Fruit fly (Drosophila melanogaster) whole organism, embryonic: ENCODE data around the gene CG3368.

Experiments
- B-H2 ChIP-seq: fragments of 200-800 bp; sonication (Bioruptor generic); optimal IDR thresholded peaks from 2 replicates; lab custom pipeline; 2018; ENCODE audit warnings: missing biosample characterization, mild to moderate bottlenecking, missing genetic modification characterization
- Bgb ChIP-seq: fragments of 200-800 bp; sonication (Bioruptor generic); IDR thresholded peaks from 2 replicates; pipeline ENCODE4 v1.3.6; 2022; ENCODE audit warnings: missing biosample characterization, missing genetic modification characterization; ENCODE audit not compliant: partially characterized antibody
- Bteb2 ChIP-seq: fragments of 200-800 bp; sonication (Bioruptor generic); optimal IDR thresholded peaks from 2 replicates; lab custom pipeline; 2016; ENCODE audit warnings: missing biosample characterization, missing genetic modification characterization
- CG10462 ChIP-seq: fragments of 200-800 bp; sonication (Bioruptor generic); optimal IDR thresholded peaks from 2 replicates; lab custom pipeline; 2016; ENCODE audit warnings: missing biosample characterization, missing genetic modification characterization
- CG11247 ChIP-seq: fragments of 200-800 bp; sonication (Bioruptor generic); IDR thresholded peaks from 2 replicates; pipeline ENCODE4 v1.3.6; 2022; ENCODE audit warnings: missing biosample characterization, missing genetic modification characterization
- CG13123 ChIP-seq: fragments of 200-800 bp; sonication (Bioruptor generic); optimal IDR thresholded peaks from 2 replicates; lab custom pipeline; 2016; ENCODE audit warnings: missing biosample characterization, missing genetic modification characterization
- CG14710 ChIP-seq: fragments of 200-800 bp; sonication (Bioruptor generic); optimal IDR thresholded peaks from 3 replicates; lab custom pipeline; 2019; ENCODE audit warnings: missing biosample characterization, mild to moderate bottlenecking, missing genetic modification characterization, moderate library complexity
- CG14860 ChIP-seq: fragments of 200-800 bp; sonication (Bioruptor generic); IDR thresholded peaks from 3 replicates; pipeline ENCODE4 v1.3.6; 2022; ENCODE audit warnings: missing biosample characterization, missing genetic modification characterization; ENCODE audit not compliant: partially characterized antibody
- CG17328 ChIP-seq: fragments of 200-800 bp; sonication (Bioruptor generic); IDR thresholded peaks from 2 replicates; pipeline ENCODE4 v1.3.6; 2022; ENCODE audit warnings: missing biosample characterization, missing genetic modification characterization
- CG17361 ChIP-seq: fragments of 200-800 bp; sonication (Bioruptor generic); IDR thresholded peaks from 3 replicates; pipeline ENCODE4 v1.3.6; 2022; ENCODE audit warnings: missing biosample characterization, missing genetic modification characterization
- CG1792 ChIP-seq: fragments of 200-800 bp; sonication (Bioruptor generic); optimal IDR thresholded peaks from 2 replicates; lab custom pipeline; 2016; ENCODE audit warnings: missing biosample characterization, missing genetic modification characterization
- CG1832 ChIP-seq: fragments of 200-800 bp; sonication (Bioruptor generic); optimal IDR thresholded peaks from 2 replicates; lab custom pipeline; 2017; ENCODE audit warnings: missing biosample characterization, mild to moderate bottlenecking, missing genetic modification characterization, inconsistent platforms
- CG4282 ChIP-seq: fragments of 200-800 bp; sonication (Bioruptor generic); optimal IDR thresholded peaks from 2 replicates; lab custom pipeline; 2016; ENCODE audit warnings: missing biosample characterization, missing genetic modification characterization
- CG4360 ChIP-seq: fragments of 200-800 bp; sonication (Bioruptor generic); IDR thresholded peaks from 2 replicates; pipeline ENCODE4 v1.3.6; 2022; ENCODE audit warnings: missing biosample characterization, missing genetic modification characterization
- CG4404 ChIP-seq: fragments of 200-800 bp; sonication (Bioruptor generic); IDR thresholded peaks from 2 replicates; pipeline ENCODE4 v1.3.6; 2022; ENCODE audit warnings: missing biosample characterization, missing genetic modification characterization
- CG4854 ChIP-seq: fragments of 200-800 bp; sonication (Bioruptor generic); optimal IDR thresholded peaks from 2 replicates; lab custom pipeline; 2016; ENCODE audit warnings: missing biosample characterization, missing genetic modification characterization, inconsistent platforms
- CG8478 ChIP-seq: fragments of >200 bp; optimal IDR thresholded peaks from 2 replicates; lab custom pipeline; 2018
- CG8765 ChIP-seq: fragments of 200-800 bp; sonication (Bioruptor generic); IDR thresholded peaks from 2 replicates; pipeline ENCODE4 v1.3.6; 2022; ENCODE audit warnings: missing biosample characterization, missing genetic modification characterization
- CG9797 ChIP-seq: fragments of 200-800 bp; sonication (Bioruptor generic); optimal IDR thresholded peaks from 3 replicates; lab custom pipeline; 2018; ENCODE audit warnings: missing biosample characterization, mild to moderate bottlenecking, missing genetic modification characterization
- Deaf1 ChIP-seq: fragments of 200-800 bp; optimal IDR thresholded peaks from 3 replicates; lab custom pipeline; 2019; ENCODE audit warnings: missing biosample characterization, mild to moderate bottlenecking, missing genetic modification characterization, moderate library complexity
- E2f1 ChIP-seq: fragments of 200-800 bp; sonication (Bioruptor generic); IDR thresholded peaks from 2 replicates; pipeline ENCODE4 v1.3.6; 2022; ENCODE audit warnings: missing biosample characterization, missing genetic modification characterization
- ERR ChIP-seq: fragments of 200-800 bp; sonication (Bioruptor generic); optimal IDR thresholded peaks from 2 replicates; lab custom pipeline; 2016; ENCODE audit warnings: missing biosample characterization, missing genetic modification characterization
- Ets65A ChIP-seq: fragments of 200-800 bp; sonication (Bioruptor generic); peaks from one replicate; lab custom pipeline; 2016; ENCODE audit warnings: missing biosample characterization, missing genetic modification characterization
- GATAe ChIP-seq: fragments of 200-800 bp; sonication (Bioruptor generic); conservative IDR thresholded peaks from 2 replicates; pipeline ENCODE4 v1.3.6; 2022; ENCODE audit warnings: missing biosample characterization, missing genetic modification characterization
- HHEX ChIP-seq: fragments of 200-800 bp; sonication (Bioruptor generic); optimal IDR thresholded peaks from 3 replicates; lab custom pipeline; 2017; ENCODE audit warnings: missing biosample characterization, mild to moderate bottlenecking, missing genetic modification characterization, missing genetic modification reagents
- Med ChIP-seq: fragments of 200-800 bp; sonication (Bioruptor generic); peaks from one replicate; lab custom pipeline; 2016; ENCODE audit warnings: missing biosample characterization, missing genetic modification characterization, mild to moderate bottlenecking, inconsistent platforms, moderate library complexity
- Scr ChIP-seq: fragments of 200-800 bp; sonication (Bioruptor generic); IDR thresholded peaks from 2 replicates; pipeline ENCODE4 v1.3.6; 2022; ENCODE audit warnings: missing biosample characterization, missing genetic modification characterization; ENCODE audit not compliant: partially characterized antibody
- bbx ChIP-seq: fragments of 200-800 bp; sonication (Bioruptor generic); IDR thresholded peaks from 2 replicates; pipeline ENCODE4 v1.3.6; 2022; ENCODE audit warnings: missing biosample characterization, missing genetic modification characterization; ENCODE audit not compliant: partially characterized antibody
- caup ChIP-seq: fragments of 200-800 bp; sonication (Bioruptor generic); optimal IDR thresholded peaks from 3 replicates; lab custom pipeline; 2017; ENCODE audit warnings: missing biosample characterization, mild to moderate bottlenecking, missing genetic modification characterization, moderate library complexity; ENCODE audit not compliant: severe bottlenecking
- croc ChIP-seq: fragments of 200-800 bp; sonication (Bioruptor generic); conservative IDR thresholded peaks from 3 replicates; pipeline ENCODE4 v1.3.6; 2022; ENCODE audit warnings: missing biosample characterization, missing genetic modification characterization
- crol ChIP-seq: fragments of 200-800 bp; sonication (Bioruptor generic); IDR thresholded peaks from 2 replicates; pipeline ENCODE4 v1.3.6; 2022; ENCODE audit warnings: missing biosample characterization, missing genetic modification characterization
- ewg ChIP-seq: fragments of 200-800 bp; sonication (Bioruptor generic); optimal IDR thresholded peaks from 3 replicates; lab custom pipeline; 2017; ENCODE audit warnings: mild to moderate bottlenecking, missing biosample characterization, missing genetic modification reagents, missing genetic modification characterization
- fd102C ChIP-seq: fragments of 200-800 bp; sonication (Bioruptor generic); optimal IDR thresholded peaks from 2 replicates; lab custom pipeline; 2018; ENCODE audit warnings: missing biosample characterization, mild to moderate bottlenecking, missing genetic modification characterization, moderate library complexity
- hbn ChIP-seq: fragments of 200-800 bp; sonication (Bioruptor generic); IDR thresholded peaks from 2 replicates; pipeline ENCODE4 v1.3.6; 2022; ENCODE audit warnings: missing biosample characterization, missing genetic modification characterization; ENCODE audit not compliant: partially characterized antibody
- jing ChIP-seq: fragments of 200-800 bp; sonication (Bioruptor generic); optimal IDR thresholded peaks from 2 replicates; lab custom pipeline; 2018; ENCODE audit warnings: missing biosample characterization, mild to moderate bottlenecking, missing genetic modification characterization
- mam ChIP-seq: fragments of 200-800 bp; sonication (Bioruptor generic); optimal IDR thresholded peaks from 3 replicates; lab custom pipeline; 2016; ENCODE audit warnings: missing biosample characterization, missing genetic modification characterization
- mirr ChIP-seq: fragments of 200-800 bp; sonication (Bioruptor generic); optimal IDR thresholded peaks from 3 replicates; lab custom pipeline; 2018; ENCODE audit warnings: missing biosample characterization, mild to moderate bottlenecking, missing genetic modification characterization
- pho ChIP-seq: fragments of 200-800 bp; sonication (Bioruptor generic); optimal IDR thresholded peaks from 2 replicates; lab custom pipeline; 2016; ENCODE audit warnings: missing biosample characterization, missing genetic modification characterization
- schlank ChIP-seq: fragments of 200-800 bp; sonication (Bioruptor generic); optimal IDR thresholded peaks from 2 replicates; lab custom pipeline; 2018; ENCODE audit warnings: missing biosample characterization, mild to moderate bottlenecking, missing genetic modification characterization
- scrt ChIP-seq: fragments of 200-800 bp; sonication (Bioruptor generic); optimal IDR thresholded peaks from 2 replicates; lab custom pipeline; 2018; ENCODE audit warnings: missing biosample characterization, mild to moderate bottlenecking, missing genetic modification characterization, moderate library complexity
- sug ChIP-seq: fragments of 200-800 bp; optimal IDR thresholded peaks from 2 replicates; lab custom pipeline; 2019; ENCODE audit warnings: missing biosample characterization, mild to moderate bottlenecking, missing genetic modification characterization, moderate library complexity
- toy ChIP-seq: fragments of 200-800 bp; sonication (Bioruptor generic); IDR thresholded peaks from 2 replicates; pipeline ENCODE4 v1.3.6; 2022; ENCODE audit warnings: missing biosample characterization, missing genetic modification characterization
- trh ChIP-seq: fragments of 200-800 bp; sonication (Bioruptor generic); optimal IDR thresholded peaks from 2 replicates; lab custom pipeline; 2016; ENCODE audit warnings: missing biosample characterization, missing genetic modification characterization
- unpg ChIP-seq: fragments of 200-800 bp; sonication (Bioruptor generic); optimal IDR thresholded peaks from 3 replicates; lab custom pipeline; 2018; ENCODE audit warnings: missing biosample characterization, mild to moderate bottlenecking, missing genetic modification characterization, moderate library complexity
- zfh1 ChIP-seq: fragments of 200-800 bp; sonication (Bioruptor generic); IDR thresholded peaks from 3 replicates; pipeline ENCODE4 v1.3.6; 2022; ENCODE audit warnings: missing biosample characterization, missing genetic modification characterization

Gene CG3368

DNA sequence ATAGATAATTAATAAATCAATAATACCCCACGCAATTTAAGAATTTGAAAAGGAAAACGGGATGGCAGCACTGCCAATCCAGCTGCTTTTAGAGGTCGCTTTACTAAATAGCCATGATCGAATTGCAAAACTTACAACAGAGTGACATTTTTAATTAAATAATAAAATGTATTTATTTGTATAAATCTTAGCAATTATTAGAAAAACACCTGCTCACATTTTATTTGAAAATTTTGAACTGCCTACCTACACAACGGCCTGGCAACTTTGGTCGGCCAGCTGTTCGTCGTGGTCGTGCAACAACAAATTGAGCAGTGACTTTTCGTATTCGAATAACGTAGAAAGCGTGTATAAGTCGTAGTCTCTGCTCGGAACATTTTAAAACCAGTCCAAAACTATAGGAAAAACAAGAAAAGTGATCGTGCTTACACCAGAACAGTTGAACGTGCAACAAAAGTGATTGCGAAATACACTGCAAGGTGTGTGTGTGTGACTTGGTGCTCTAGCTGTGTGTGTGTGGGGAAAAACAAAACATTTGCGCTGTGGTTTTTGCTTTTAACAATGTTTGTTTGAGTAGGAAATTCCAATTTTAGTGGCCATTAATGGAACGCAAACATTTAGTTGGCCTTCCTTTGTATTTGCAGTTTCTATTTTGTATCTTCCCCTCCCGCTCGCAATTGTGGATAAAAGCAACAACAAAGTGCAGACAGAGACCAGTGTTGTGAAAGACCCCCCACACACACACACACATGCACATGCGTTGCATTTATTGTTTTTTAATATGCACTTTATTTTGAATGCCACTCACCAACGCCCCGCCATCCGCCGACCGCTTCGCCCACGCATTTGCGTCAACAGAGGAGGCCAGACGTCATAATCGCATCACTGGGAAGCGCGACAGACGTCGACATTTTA lies 8.8 kb upstream of the CG3368 start, which contains the start of gene CG5938 (continued):
- TF ChIP-seq crol (peak; percentile 73), caup (GFP tag; lab: Kevin White, UChicago) (no peak), CG14710 (tag; lab: Kevin White, UChicago) (peak; percentile 58), unpg (GFP tag; lab: Kevin White, UChicago) (peak; percentile 11)

DNA sequence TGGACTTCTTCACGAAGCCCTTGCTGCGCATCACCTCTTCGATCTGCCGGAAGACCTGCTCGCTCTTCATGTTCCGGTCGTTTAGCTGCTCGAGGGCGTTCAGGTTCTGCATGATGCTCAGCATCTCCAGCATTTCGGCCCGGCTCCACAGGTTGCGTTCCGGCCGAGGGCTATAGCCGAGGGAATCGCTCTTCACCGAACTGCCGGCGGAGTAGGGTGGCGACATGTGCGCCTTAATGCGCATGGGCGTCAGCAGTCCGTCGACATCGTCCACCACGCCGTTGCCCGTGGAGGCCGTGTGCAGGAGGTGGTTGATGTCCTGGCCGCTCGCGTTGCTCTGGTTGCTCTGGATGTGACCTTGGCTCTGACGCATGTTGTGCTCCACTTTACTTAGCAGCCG lies 4.1 kb upstream of the CG3368 start:
- TF ChIP-seq ewg (GFP tag; lab: Kevin White, UChicago) (peak; percentile 62), mam (no peak), CG8478 (lab: Kevin White, UChicago) (peak; percentile 44), scrt (GFP tag; lab: Kevin White, UChicago) (peak; percentile 89), CG8765 (GFP tag; lab: Robert Waterston, UW) (no peak), mirr (GFP tag; lab: Kevin White, UChicago) (no peak), jing (GFP tag; lab: Kevin White, UChicago) (no peak), Ets65A (GFP tag; lab: Kevin White, UChicago) (peak; percentile 75), Scr (GFP tag; lab: Robert Waterston, UW) (0 out of 2 replicates have a peak, but pooled peaks have one; percentile 24), Med (GFP tag; lab: Kevin White, UChicago) (peak; percentile 67), CG4854 (GFP tag; lab: Kevin White, UChicago) (no peak), Bgb (GFP tag; lab: Robert Waterston, UW) (0 out of 2 replicates have a peak, but pooled peaks have one; percentile 10), hbn (GFP tag; lab: Robert Waterston, UW) (no peak), CG10462 (GFP tag; lab: Kevin White, UChicago) (no peak), pho (GFP tag; lab: Kevin White, UChicago) (no peak), E2f1 (GFP tag; lab: Robert Waterston, UW) (0 out of 2 replicates have a peak, but pooled peaks have one; percentile 17), CG17328 (GFP tag; lab: Robert Waterston, UW) (no peak), CG14860 (GFP tag; lab: Robert Waterston, UW) (no peak), GATAe (GFP tag; lab: Robert Waterston, UW) (no peak), zfh1 (GFP tag; lab: Robert Waterston, UW) (0 out of 3 replicates have a peak, but pooled peaks have one; percentile 15), Deaf1 (tag; lab: Kevin White, UChicago) (peak; percentile 80), CG1832 (GFP tag; lab: Kevin White, UChicago) (no peak), unpg (GFP tag; lab: Kevin White, UChicago) (no peak), bbx (no peak), fd102C (no peak), CG4360 (no peak)

DNA sequence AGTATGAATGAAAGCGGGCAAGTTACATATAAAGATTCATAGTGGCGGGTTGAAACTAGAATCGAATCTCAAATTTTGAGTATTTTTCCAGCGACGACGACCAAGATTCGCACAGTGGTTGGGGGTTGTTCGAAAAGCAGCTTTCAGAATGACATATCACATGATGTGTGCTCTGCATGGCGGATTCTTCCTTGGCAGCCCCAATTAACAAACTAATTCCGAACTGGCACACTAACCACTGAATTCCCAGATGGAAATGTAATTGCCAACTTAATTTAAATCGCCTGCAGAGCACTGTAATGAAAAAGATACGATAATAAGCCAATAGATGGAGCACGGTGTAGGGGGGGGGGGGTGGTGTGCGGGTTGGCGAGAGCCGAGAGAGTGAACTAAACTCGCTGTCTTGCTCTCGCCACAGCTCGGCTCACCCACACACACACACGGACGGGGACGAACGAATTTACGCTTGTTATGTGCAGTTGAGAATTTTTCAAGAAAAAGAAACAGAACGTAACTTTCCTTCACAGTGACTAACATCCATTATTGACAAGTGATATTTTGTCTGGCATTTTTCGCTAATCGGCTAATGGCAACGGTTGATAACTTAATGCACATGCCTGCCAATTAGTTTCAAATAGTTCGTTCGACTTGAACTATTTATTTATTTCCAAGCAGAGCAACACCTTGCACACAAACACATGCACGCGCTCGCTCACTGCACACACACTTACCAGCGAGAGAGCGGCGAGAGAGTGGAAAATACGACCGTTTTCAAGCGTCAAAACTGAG lies 2.4 kb upstream of the CG3368 start:
- TF ChIP-seq B-H2 (GFP tag; lab: Kevin White, UChicago) (peak; percentile 73), trh (GFP tag; lab: Kevin White, UChicago) (peak; percentile 81), CG4282 (GFP tag; lab: Kevin White, UChicago) (peak; percentile 92), Bteb2 (GFP tag; lab: Kevin White, UChicago) (peak; percentile 91), HHEX (peak; percentile 96), schlank (tag; lab: Kevin White, UChicago) (peak; percentile 96), croc (GFP tag; lab: Robert Waterston, UW) (peak; percentile 89), CG4404 (GFP tag; lab: Robert Waterston, UW) (peak; percentile 85), toy (GFP tag; lab: Robert Waterston, UW) (peak; percentile 86), CG13123 (GFP tag; lab: Kevin White, UChicago) (peak; percentile 88), CG11247 (GFP tag; lab: Robert Waterston, UW) (peak; percentile 94), sug (tag; lab: Kevin White, UChicago) (peak; percentile 84), ERR (GFP tag; lab: Kevin White, UChicago) (peak; percentile 91), CG17361 (GFP tag; lab: Robert Waterston, UW) (peak; percentile 94), CG9797 (no peak), CG1792 (GFP tag; lab: Kevin White, UChicago) (peak; percentile 92)
